Worm (Caenorhabditis elegans) whole organism, L3 larva: Measurements from ENCODE around the gene srw-107.

Experiments
- R02D3.7 ChIP-seq: fragments of 150-350 bp; optimal IDR thresholded peaks from 2 replicates; lab custom pipeline; 2014; ENCODE audit warnings: missing biosample characterization, missing genetic modification characterization
- ZK546.5 ChIP-seq: sonication (generic microtip); optimal IDR thresholded peaks from 2 replicates; lab custom pipeline; 2017; ENCODE audit warnings: missing biosample characterization, missing genetic modification characterization
- aly-2 ChIP-seq: fragments of 150-350 bp; optimal IDR thresholded peaks from 2 replicates; lab custom pipeline; 2014; ENCODE audit warnings: missing biosample characterization, missing genetic modification characterization
- ama-1 ChIP-seq: fragments of 150-350 bp; optimal IDR thresholded peaks from 2 replicates; lab custom pipeline; 2018
- ceh-16 ChIP-seq: sonication (generic microtip); optimal IDR thresholded peaks from 2 replicates; lab custom pipeline; 2017; ENCODE audit warnings: missing biosample characterization, missing genetic modification characterization
- ceh-28 ChIP-seq: fragments of 150-350 bp; optimal IDR thresholded peaks from 2 replicates; lab custom pipeline; 2014; ENCODE audit warnings: missing biosample characterization, missing genetic modification reagents, missing genetic modification characterization
- ceh-82 ChIP-seq: fragments of 150-350 bp; optimal IDR thresholded peaks from 2 replicates; lab custom pipeline; 2014; ENCODE audit warnings: missing biosample characterization, missing genetic modification characterization
- ceh-9 ChIP-seq: sonication (generic microtip); optimal IDR thresholded peaks from 2 replicates; lab custom pipeline; 2018; ENCODE audit warnings: missing biosample characterization, missing genetic modification characterization
- daf-12 ChIP-seq: fragments of 150-350 bp; optimal IDR thresholded peaks from 2 replicates; lab custom pipeline; 2014; ENCODE audit warnings: missing biosample characterization, missing genetic modification reagents, missing genetic modification characterization
- egl-27 ChIP-seq: sonication (generic microtip); optimal IDR thresholded peaks from 4 replicates; lab custom pipeline; 2017; ENCODE audit warnings: missing biosample characterization, missing genetic modification reagents, missing genetic modification characterization
- egl-5 ChIP-seq: fragments of 150-350 bp; optimal IDR thresholded peaks from 2 replicates; lab custom pipeline; 2017; ENCODE audit warnings: missing biosample characterization, missing genetic modification reagents, missing genetic modification characterization, inconsistent platforms
- elt-1 ChIP-seq: fragments of 150-350 bp; optimal IDR thresholded peaks from 2 replicates; lab custom pipeline; 2014; ENCODE audit warnings: missing biosample characterization, missing genetic modification characterization
- elt-2 ChIP-seq: sonication (generic microtip); optimal IDR thresholded peaks from 2 replicates; lab custom pipeline; 2016; ENCODE audit warnings: missing genetic modification reagents, mild to moderate bottlenecking, missing genetic modification characterization, missing compliant biosample characterization
- elt-3 ChIP-seq, 3 experiments: fragments of 150-350 bp in 1 of 3; sonication (generic microtip) in 2 of 3; optimal IDR thresholded peaks; 2 replicates in 2 of 3; 4 replicates in 1 of 3; lab custom pipeline; 2014 to 2017; ENCODE audit warnings: missing biosample characterization in 3 of 3, missing genetic modification characterization in 3 of 3
- eor-1 ChIP-seq, 2 experiments: fragments of 150-350 bp; optimal IDR thresholded peaks; 2 replicates each; lab custom pipeline; 2014 to 2018; ENCODE audit warnings: missing biosample characterization in 2 of 2, missing genetic modification characterization in 2 of 2
- fkh-10 ChIP-seq: sonication (generic microtip); optimal IDR thresholded peaks from 2 replicates; lab custom pipeline; 2017; ENCODE audit warnings: missing biosample characterization, missing genetic modification reagents, missing genetic modification characterization
- fkh-2 ChIP-seq: fragments of 150-350 bp; optimal IDR thresholded peaks from 2 replicates; lab custom pipeline; 2014; ENCODE audit warnings: missing biosample characterization, missing genetic modification reagents, missing genetic modification characterization
- fos-1 ChIP-seq: fragments of 150-350 bp; optimal IDR thresholded peaks from 2 replicates; lab custom pipeline; 2014; ENCODE audit warnings: missing biosample characterization, missing genetic modification characterization
- hmg-11 ChIP-seq: sonication (generic microtip); optimal IDR thresholded peaks from 2 replicates; lab custom pipeline; 2016; ENCODE audit warnings: missing genetic modification characterization, missing compliant biosample characterization
- jun-1 ChIP-seq: fragments of 150-350 bp; optimal IDR thresholded peaks from 2 replicates; lab custom pipeline; 2014; ENCODE audit warnings: missing biosample characterization, missing genetic modification reagents, missing genetic modification characterization
- lin-15B ChIP-seq: fragments of 150-350 bp; optimal IDR thresholded peaks from 2 replicates; lab custom pipeline; 2014; ENCODE audit warnings: missing biosample characterization, missing genetic modification characterization
- lin-39 ChIP-seq: fragments of 150-350 bp; optimal IDR thresholded peaks from 2 replicates; lab custom pipeline; 2018; ENCODE audit warnings: missing biosample characterization, missing genetic modification reagents, missing genetic modification characterization
- lsy-12 ChIP-seq: sonication (generic microtip); optimal IDR thresholded peaks from 2 replicates; lab custom pipeline; 2016; ENCODE audit warnings: mild to moderate bottlenecking, missing genetic modification characterization, missing compliant biosample characterization
- mdl-1 ChIP-seq: fragments of 150-350 bp; optimal IDR thresholded peaks from 2 replicates; lab custom pipeline; 2014; ENCODE audit warnings: missing biosample characterization, missing genetic modification characterization
- mml-1 ChIP-seq: fragments of 150-350 bp; sonication (generic microtip); optimal IDR thresholded peaks from 3 replicates; lab custom pipeline; 2014; ENCODE audit warnings: missing biosample characterization, missing genetic modification characterization
- nfya-1 ChIP-seq: sonication (generic microtip); optimal IDR thresholded peaks from 2 replicates; lab custom pipeline; 2017; ENCODE audit warnings: missing genetic modification characterization, mild to moderate bottlenecking, missing compliant biosample characterization, antibody characterized with exemption, moderate library complexity; ENCODE audit not compliant: insufficient read depth
- nhr-11 ChIP-seq: fragments of 150-350 bp; optimal IDR thresholded peaks from 2 replicates; lab custom pipeline; 2014; ENCODE audit warnings: missing biosample characterization, missing genetic modification characterization
- nhr-12 ChIP-seq: fragments of 150-350 bp; optimal IDR thresholded peaks from 2 replicates; lab custom pipeline; 2014; ENCODE audit warnings: missing biosample characterization, missing genetic modification characterization
- nhr-23 ChIP-seq: fragments of 150-350 bp; optimal IDR thresholded peaks from 2 replicates; lab custom pipeline; 2014; ENCODE audit warnings: missing biosample characterization, missing genetic modification reagents, missing genetic modification characterization
- nhr-237 ChIP-seq: fragments of 150-350 bp; optimal IDR thresholded peaks from 2 replicates; lab custom pipeline; 2014; ENCODE audit warnings: missing biosample characterization, missing genetic modification characterization
- nhr-25 ChIP-seq: sonication (generic microtip); optimal IDR thresholded peaks from 2 replicates; lab custom pipeline; 2017; ENCODE audit warnings: missing biosample characterization, missing genetic modification characterization
- nhr-28 ChIP-seq: fragments of 150-350 bp; optimal IDR thresholded peaks from 2 replicates; lab custom pipeline; 2014; ENCODE audit warnings: missing biosample characterization, missing genetic modification characterization
- nhr-43 ChIP-seq: sonication (generic microtip); optimal IDR thresholded peaks from 2 replicates; lab custom pipeline; 2016; ENCODE audit warnings: mild to moderate bottlenecking, missing genetic modification characterization, missing compliant biosample characterization; ENCODE audit not compliant: poor library complexity, severe bottlenecking
- nhr-67 ChIP-seq: fragments of 150-350 bp; optimal IDR thresholded peaks from 2 replicates; lab custom pipeline; 2014; ENCODE audit warnings: missing biosample characterization, missing genetic modification characterization
- nhr-76 ChIP-seq: fragments of 150-350 bp; sonication (generic microtip); optimal IDR thresholded peaks from 5 replicates; lab custom pipeline; 2014; ENCODE audit warnings: missing biosample characterization, missing genetic modification characterization
- nhr-77 ChIP-seq: fragments of 150-350 bp; optimal IDR thresholded peaks from 2 replicates; lab custom pipeline; 2014; ENCODE audit warnings: missing biosample characterization, missing genetic modification characterization
- pha-4 ChIP-seq: fragments of 150-350 bp; optimal IDR thresholded peaks from 2 replicates; lab custom pipeline; 2014; ENCODE audit warnings: missing biosample characterization, missing genetic modification reagents, missing genetic modification characterization
- pqm-1 ChIP-seq: fragments of 150-350 bp; optimal IDR thresholded peaks from 2 replicates; lab custom pipeline; 2017; ENCODE audit warnings: missing biosample characterization, missing genetic modification characterization, inconsistent platforms
- sea-2 ChIP-seq: fragments of 150-350 bp; sonication (generic microtip); optimal IDR thresholded peaks from 4 replicates; lab custom pipeline; 2014; ENCODE audit warnings: missing biosample characterization, missing genetic modification reagents, missing genetic modification characterization
- skn-1 ChIP-seq: fragments of 150-350 bp; optimal IDR thresholded peaks from 2 replicates; lab custom pipeline; 2014; ENCODE audit warnings: missing biosample characterization, missing genetic modification characterization
- snpc-4 ChIP-seq: fragments of 150-350 bp; optimal IDR thresholded peaks from 2 replicates; lab custom pipeline; 2014; ENCODE audit warnings: missing biosample characterization, missing genetic modification characterization
- tbx-2 ChIP-seq: sonication (generic microtip); optimal IDR thresholded peaks from 2 replicates; lab custom pipeline; 2016; ENCODE audit warnings: mild to moderate bottlenecking, missing genetic modification characterization, missing compliant biosample characterization
- unc-39 ChIP-seq: sonication (generic microtip); optimal IDR thresholded peaks from 4 replicates; lab custom pipeline; 2017; ENCODE audit warnings: missing biosample characterization, missing genetic modification characterization
- unc-62 ChIP-seq: fragments of 150-350 bp; sonication (generic microtip); optimal IDR thresholded peaks from 4 replicates; lab custom pipeline; 2014; ENCODE audit warnings: missing biosample characterization, missing genetic modification reagents, missing genetic modification characterization
- zag-1 ChIP-seq: fragments of 150-350 bp; optimal IDR thresholded peaks from 2 replicates; lab custom pipeline; 2014; ENCODE audit warnings: missing biosample characterization, missing genetic modification characterization
- ztf-11 ChIP-seq: fragments of 150-350 bp; optimal IDR thresholded peaks from 2 replicates; lab custom pipeline; 2014; ENCODE audit warnings: missing biosample characterization, missing genetic modification characterization
- ztf-4 ChIP-seq: fragments of 150-350 bp; optimal IDR thresholded peaks from 2 replicates; lab custom pipeline; 2014; ENCODE audit warnings: missing biosample characterization, missing genetic modification characterization

The srw-107 gene

DNA sequence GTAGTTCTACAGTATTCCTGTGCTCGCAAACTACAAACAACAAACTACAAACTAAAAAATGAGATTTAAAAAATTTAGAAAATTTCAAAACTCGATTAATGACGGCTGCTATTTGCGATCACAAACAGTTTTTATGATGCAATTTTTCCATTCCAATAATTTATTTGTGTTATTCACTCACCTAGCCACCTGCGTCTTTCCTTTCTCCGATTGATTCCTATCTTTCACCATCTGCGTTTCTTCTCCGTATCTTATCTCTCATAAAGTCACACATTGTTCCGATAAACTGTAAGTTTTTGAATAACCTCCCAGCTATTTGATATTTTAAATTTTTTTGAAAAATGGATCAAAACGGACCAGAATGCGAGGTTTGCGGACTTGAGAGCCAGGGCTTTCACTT lies 12.8 kb upstream of the srw-107 start, which contains the start of gene nhr-132:
TSS of gene nhr-132 (plus strand) at position 271 of the 400 bp plus-strand sequence.
- TF ChIP-seq nfya-1 (no peak), daf-12 (no peak), mml-1 (tag; lab: Kevin White, UChicago) (no peak), hmg-11 (tag; lab: Kevin White, UChicago) (peak; percentile 18), ceh-28 (peak; percentile 53), ztf-4 (tag; lab: Kevin White, UChicago) (no peak), nhr-23 (peak; percentile 27), pqm-1 (tag; lab: Kevin White, UChicago) (peak; percentile 73), elt-2 (tag; lab: Kevin White, UChicago) (peak; percentile 60), egl-5 (tag; lab: Kevin White, UChicago) (peak; percentile 14), pha-4 (tag; lab: Kevin White, UChicago) (no peak), ama-1 (lab: Kevin White, UChicago) (no peak), nhr-11 (tag; lab: Kevin White, UChicago) (no peak), nhr-76 (no peak), nhr-25 (peak; percentile 28), elt-3 (tag; optimal IDR thresholded peaks at IDR 0.05; lab: Kevin White, UChicago) (peak in 1 of 3 experiments; percentile 58), jun-1 (tag; lab: Kevin White, UChicago) (no peak)

DNA sequence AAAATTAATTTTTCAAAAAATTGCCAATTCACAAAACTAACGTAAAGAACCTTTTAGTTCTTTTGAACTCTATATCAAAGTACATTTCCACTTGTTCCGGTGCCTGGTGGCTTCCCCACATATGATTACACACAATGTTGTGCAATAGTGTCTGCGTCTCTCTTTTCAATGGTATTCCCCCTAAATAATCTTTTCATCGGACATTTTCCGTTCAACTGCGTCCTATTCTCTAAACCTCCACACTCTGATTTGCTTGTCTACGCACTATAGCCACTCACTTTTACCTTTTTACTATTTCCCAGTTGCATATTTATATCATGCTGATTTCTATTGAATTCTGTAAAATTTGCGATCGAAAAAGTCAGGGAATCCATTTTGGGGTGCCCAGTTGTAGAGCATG lies 10.6 kb upstream of the srw-107 start, which contains the start of gene nhr-58:
TSS of gene nhr-58 (plus strand) at position 214 of the 400 bp plus-strand sequence.
- no peak for TF ChIP-seq unc-39 (tag; lab: Kevin White, UChicago)
- TF ChIP-seq daf-12: no peak
- TF ChIP-seq nhr-11 (tag; lab: Kevin White, UChicago): no peak
- TF ChIP-seq jun-1 (tag; lab: Kevin White, UChicago): peak; percentile 85
- TF ChIP-seq egl-5 (tag; lab: Kevin White, UChicago): no peak
- TF ChIP-seq egl-27: peak; percentile 78
- no peak for TF ChIP-seq aly-2
- TF ChIP-seq nhr-77 (tag; lab: Kevin White, UChicago): no peak
- TF ChIP-seq eor-1 (tag; optimal IDR thresholded peaks at IDR 0.05; lab: Kevin White, UChicago): no peak
- no peak for TF ChIP-seq nhr-237 (tag; lab: Kevin White, UChicago)
- TF ChIP-seq skn-1 (tag; lab: Kevin White, UChicago): no peak
- peak in 1 of 3 experiments; percentile 15 for TF ChIP-seq elt-3 (tag; optimal IDR thresholded peaks at IDR 0.05; lab: Kevin White, UChicago)
- TF ChIP-seq ceh-82 (tag; lab: Kevin White, UChicago): no peak
- peak; percentile 56 for TF ChIP-seq nhr-25
- TF ChIP-seq mml-1 (tag; lab: Kevin White, UChicago): no peak
- TF ChIP-seq ama-1 (lab: Kevin White, UChicago): no peak
- TF ChIP-seq ceh-16 (tag; lab: Kevin White, UChicago): no peak
- no peak for TF ChIP-seq nhr-76
- TF ChIP-seq unc-62: no peak
- no peak for TF ChIP-seq ceh-28
- peak; percentile 90 for TF ChIP-seq pha-4 (tag; lab: Kevin White, UChicago)
- no peak for TF ChIP-seq ZK546.5 (tag; lab: Kevin White, UChicago)
- TF ChIP-seq R02D3.7 (tag; lab: Kevin White, UChicago): no peak
- no peak for TF ChIP-seq fkh-2 (tag; lab: Kevin White, UChicago)
- TF ChIP-seq nhr-23: peak; percentile 68
- no peak for TF ChIP-seq zag-1
- TF ChIP-seq lin-15B (tag; lab: Kevin White, UChicago): no peak
- TF ChIP-seq ceh-9 (tag; lab: Kevin White, UChicago): no peak
- peak; percentile 40 for TF ChIP-seq nhr-43 (tag; lab: Kevin White, UChicago)
- no peak for TF ChIP-seq snpc-4 (tag; lab: Kevin White, UChicago)
- no peak for TF ChIP-seq fos-1 (tag; lab: Kevin White, UChicago)
- no peak for TF ChIP-seq fkh-10
- no peak for TF ChIP-seq ztf-4 (tag; lab: Kevin White, UChicago)
- no peak for TF ChIP-seq tbx-2 (tag; lab: Kevin White, UChicago)
- TF ChIP-seq lin-39 (tag; lab: Kevin White, UChicago): peak; percentile 29
- no peak for TF ChIP-seq hmg-11 (tag; lab: Kevin White, UChicago)
- no peak for TF ChIP-seq sea-2 (GFP tag; lab: Kevin White, UChicago)
- TF ChIP-seq ztf-11: no peak
- TF ChIP-seq elt-1 (tag; lab: Kevin White, UChicago): peak; percentile 43
- no peak for TF ChIP-seq lsy-12 (tag; lab: Kevin White, UChicago)
- TF ChIP-seq nhr-28: no peak
- peak; percentile 49 for TF ChIP-seq mdl-1 (tag; lab: Kevin White, UChicago)
- peak; percentile 86 for TF ChIP-seq elt-2 (tag; lab: Kevin White, UChicago)
- peak; percentile 97 for TF ChIP-seq pqm-1 (tag; lab: Kevin White, UChicago)
- TF ChIP-seq nfya-1: peak; percentile 66
- no peak for TF ChIP-seq nhr-12 (tag; lab: Kevin White, UChicago)
- TF ChIP-seq nhr-67 (tag; lab: Kevin White, UChicago): no peak
- TF ChIP-seq, all 47 proteins: peak for 13
